Worm (Caenorhabditis elegans): Measurements from ENCODE around the gene ptr-13.

DNA sequence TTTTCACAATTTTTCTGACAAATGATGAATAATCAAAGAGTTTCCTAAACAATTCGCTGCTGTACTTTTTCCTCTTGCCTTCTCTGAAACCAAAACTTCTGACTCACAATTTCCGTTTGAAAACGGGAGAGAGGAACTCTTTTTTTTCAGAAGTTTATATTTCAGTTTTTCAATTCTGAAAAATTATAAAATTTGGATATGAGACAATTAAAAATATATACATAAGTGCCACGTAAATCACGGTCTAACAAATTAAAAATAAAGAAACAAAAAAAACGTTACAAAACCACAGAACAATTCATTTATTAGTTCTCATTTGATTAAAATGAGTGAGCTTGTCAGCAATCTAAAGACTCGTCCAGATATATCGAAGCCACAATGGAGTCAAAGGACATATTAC lies 23.4 kb upstream of the ptr-13 start, which contains the start of gene sfxn-1.2:
- TF ChIP-seq ets-7 (tag; optimal IDR thresholded peaks at IDR 0.05) (no peak), hmbx-1 (tag; optimal IDR thresholded peaks at IDR 0.05) (no peak), ama-1 (optimal IDR thresholded peaks at IDR 0.05) (no peak), tra-4 (tag; optimal IDR thresholded peaks at IDR 0.05) (no peak), sea-1 (GFP tag; conservative IDR thresholded peaks at IDR 0.05) (no peak), ceh-36 (tag; optimal IDR thresholded peaks at IDR 0.05) (no peak), hmg-4 (GFP tag; optimal IDR thresholded peaks at IDR 0.05) (no peak), B0310.2 (tag; optimal IDR thresholded peaks at IDR 0.05) (no peak), F13C5.2 (tag; optimal IDR thresholded peaks at IDR 0.05) (no peak), flt-1 (GFP tag; IDR thresholded peaks at IDR 0.05) (no peak)
